Worm (Caenorhabditis elegans) whole organism, young adult: ENCODE measurements around the gene cest-9.2.
A peak's percentile ranks its signal among the peaks of the same experiment; 100 is the strongest.

Experiments
- F39B2.1 ChIP-seq: fragments of 200-800 bp; sonication (Bioruptor generic); IDR thresholded peaks from 2 replicates; pipeline ENCODE4 v1.3.6; 2022; ENCODE audit warnings: missing genetic modification reagents, missing genetic modification characterization, missing compliant biosample characterization
- F57C9.4 ChIP-seq: sonication (generic microtip); optimal IDR thresholded peaks from 2 replicates; lab custom pipeline; 2017; ENCODE audit warnings: mild to moderate bottlenecking, missing genetic modification characterization, missing compliant biosample characterization
- K12H6.12 ChIP-seq: fragments of 200-800 bp; sonication (Bioruptor generic); optimal IDR thresholded peaks from 2 replicates; lab custom pipeline; 2018; ENCODE audit warnings: mild to moderate bottlenecking, missing genetic modification characterization, missing compliant biosample characterization
- T26A5.8 ChIP-seq: sonication (generic microtip); optimal IDR thresholded peaks from 2 replicates; lab custom pipeline; 2016; ENCODE audit warnings: missing genetic modification characterization, missing compliant biosample characterization
- Y53G8AR.9 ChIP-seq: fragments of 200-800 bp; sonication (Bioruptor generic); conservative IDR thresholded peaks from 2 replicates; pipeline ENCODE4 v1.3.6; 2022; ENCODE audit warnings: missing genetic modification reagents, missing genetic modification characterization, missing compliant biosample characterization
- Y79H2A.3 ChIP-seq: fragments of 200-800 bp; sonication (Bioruptor generic); conservative IDR thresholded peaks from 2 replicates; pipeline ENCODE4 v1.3.6; 2022; ENCODE audit warnings: missing genetic modification reagents, missing genetic modification characterization, missing compliant biosample characterization
- aptf-2 ChIP-seq: fragments of 200-800 bp; sonication (Bioruptor generic); conservative IDR thresholded peaks from 2 replicates; pipeline ENCODE4 v1.3.6; 2022; ENCODE audit warnings: missing genetic modification reagents, missing genetic modification characterization, missing compliant biosample characterization
- atf-7 ChIP-seq: sonication (generic microtip); optimal IDR thresholded peaks from 2 replicates; lab custom pipeline; 2017; ENCODE audit warnings: mild to moderate bottlenecking, missing genetic modification characterization, missing compliant biosample characterization
- bed-2 ChIP-seq: fragments of 200-800 bp; sonication (Bioruptor generic); IDR thresholded peaks from 2 replicates; pipeline ENCODE4 v1.3.6; 2022; ENCODE audit warnings: missing genetic modification reagents, missing genetic modification characterization, missing compliant biosample characterization
- cebp-1 ChIP-seq, 2 experiments: fragments of 200-800 bp in 1 of 2; sonication (Bioruptor generic) in 1 of 2; sonication (generic microtip) in 1 of 2; IDR thresholded peaks in 1 of 2; optimal IDR thresholded peaks in 1 of 2; 2 replicates each; pipeline versions ENCODE4 v1.3.6 to Lab custom; 2017 to 2022; ENCODE audit warnings: missing compliant biosample characterization in 2 of 2, missing genetic modification characterization in 2 of 2, mild to moderate bottlenecking in 1 of 2, missing genetic modification reagents in 1 of 2, moderate library complexity in 1 of 2
- ceh-100 ChIP-seq: fragments of 200-800 bp; sonication (Bioruptor generic); IDR thresholded peaks from 2 replicates; pipeline ENCODE4 v1.3.6; 2022; ENCODE audit warnings: missing genetic modification reagents, missing genetic modification characterization, missing compliant biosample characterization
- ceh-27 ChIP-seq: fragments of 200-800 bp; sonication (Bioruptor generic); optimal IDR thresholded peaks from 2 replicates; lab custom pipeline; 2018; ENCODE audit warnings: mild to moderate bottlenecking, missing genetic modification characterization, moderate library complexity, missing compliant biosample characterization
- ceh-40 ChIP-seq: fragments of 200-800 bp; sonication (Bioruptor generic); IDR thresholded peaks from 2 replicates; pipeline ENCODE4 v1.3.6; 2022; ENCODE audit warnings: missing genetic modification characterization, missing compliant biosample characterization
- chd-7 ChIP-seq: sonication (generic microtip); optimal IDR thresholded peaks from 2 replicates; lab custom pipeline; 2016; ENCODE audit warnings: mild to moderate bottlenecking, missing genetic modification characterization, moderate library complexity, missing compliant biosample characterization
- egrh-3 ChIP-seq: fragments of 200-800 bp; sonication (Bioruptor generic); IDR thresholded peaks from 2 replicates; pipeline ENCODE4 v1.3.6; 2022; ENCODE audit warnings: missing genetic modification reagents, missing genetic modification characterization, missing compliant biosample characterization
- hlh-26 ChIP-seq: fragments of 200-800 bp; sonication (Bioruptor generic); conservative IDR thresholded peaks from 2 replicates; pipeline ENCODE4 v1.3.6; 2022; ENCODE audit warnings: missing genetic modification reagents, missing genetic modification characterization, missing compliant biosample characterization
- hmg-1.2 ChIP-seq: fragments of 200-800 bp; sonication (Bioruptor generic); IDR thresholded peaks from 2 replicates; pipeline ENCODE4 v1.3.6; 2022; ENCODE audit warnings: missing genetic modification reagents, missing genetic modification characterization, missing compliant biosample characterization
- lin-35 ChIP-seq, 3 experiments: fragments of 150-350 bp in 2 of 3; sonication (generic microtip) in 1 of 3; optimal IDR thresholded peaks; 2 replicates each; lab custom pipeline; 2014 to 2018; ENCODE audit warnings: missing biosample characterization in 3 of 3, missing genetic modification characterization in 3 of 3, missing genetic modification reagents in 3 of 3
- lin-40 ChIP-seq: sonication (generic microtip); optimal IDR thresholded peaks from 2 replicates; lab custom pipeline; 2016; ENCODE audit warnings: missing genetic modification characterization, mild to moderate bottlenecking, missing compliant biosample characterization, missing genotype, missing genetic modification reagents
- lsl-1 ChIP-seq: fragments of 200-800 bp; sonication (Bioruptor generic); optimal IDR thresholded peaks from 2 replicates; lab custom pipeline; 2018; ENCODE audit warnings: mild to moderate bottlenecking, missing genetic modification characterization, moderate library complexity, missing compliant biosample characterization
- madf-10 ChIP-seq: sonication (generic microtip); optimal IDR thresholded peaks from 2 replicates; lab custom pipeline; 2016; ENCODE audit warnings: mild to moderate bottlenecking, missing genetic modification characterization, missing compliant biosample characterization
- madf-3 ChIP-seq: fragments of 200-800 bp; sonication (Bioruptor generic); IDR thresholded peaks from 2 replicates; pipeline ENCODE4 v1.3.6; 2022; ENCODE audit warnings: missing genetic modification reagents, missing genetic modification characterization, missing compliant biosample characterization
- mes-4 ChIP-seq: sonication (generic microtip); optimal IDR thresholded peaks from 2 replicates; lab custom pipeline; 2016; ENCODE audit warnings: missing genotype, missing genetic modification characterization, missing compliant biosample characterization
- nfya-1 ChIP-seq: sonication (generic microtip); optimal IDR thresholded peaks from 2 replicates; lab custom pipeline; 2017; ENCODE audit warnings: antibody characterized with exemption, missing compliant biosample characterization, missing genetic modification characterization, borderline replicate concordance; ENCODE audit not compliant: insufficient read depth
- nhr-90 ChIP-seq: sonication (generic microtip); optimal IDR thresholded peaks from 2 replicates; lab custom pipeline; 2016; ENCODE audit warnings: missing genotype, mild to moderate bottlenecking, missing genetic modification characterization, missing compliant biosample characterization
- sea-2 ChIP-seq: fragments of 200-800 bp; sonication (Bioruptor generic); IDR thresholded peaks from 2 replicates; pipeline ENCODE4 v1.3.6; 2022; ENCODE audit warnings: missing genetic modification characterization, missing compliant biosample characterization
- snpc-1.1 ChIP-seq: sonication (generic microtip); optimal IDR thresholded peaks from 2 replicates; lab custom pipeline; 2017; ENCODE audit warnings: missing genetic modification characterization, mild to moderate bottlenecking, missing compliant biosample characterization, antibody characterized with exemption, moderate library complexity, missing genotype, missing genetic modification reagents; ENCODE audit not compliant: insufficient read depth
- snpc-4 ChIP-seq, 5 experiments: fragments of 150-350 bp in 1 of 5; sonication (generic microtip) in 4 of 5; optimal IDR thresholded peaks; 2 replicates each; lab custom pipeline; 2014 to 2018; ENCODE audit warnings: missing genetic modification characterization in 5 of 5, missing biosample characterization in 3 of 5, antibody characterized with exemption in 2 of 5, mild to moderate bottlenecking in 2 of 5, missing compliant biosample characterization in 2 of 5, missing genotype in 2 of 5, moderate library complexity in 2 of 5, missing genetic modification reagents in 1 of 5
- somi-1 ChIP-seq: fragments of 200-800 bp; sonication (Bioruptor generic); optimal IDR thresholded peaks from 2 replicates; lab custom pipeline; 2018; ENCODE audit warnings: mild to moderate bottlenecking, missing genetic modification characterization, missing compliant biosample characterization
- sptf-2 ChIP-seq: fragments of 200-800 bp; sonication (Bioruptor generic); optimal IDR thresholded peaks from 2 replicates; lab custom pipeline; 2018; ENCODE audit warnings: mild to moderate bottlenecking, missing genetic modification characterization, missing compliant biosample characterization
- tbx-9 ChIP-seq: sonication (generic microtip); optimal IDR thresholded peaks from 2 replicates; lab custom pipeline; 2016; ENCODE audit warnings: borderline replicate concordance, missing genetic modification characterization, inconsistent platforms, missing compliant biosample characterization
- tlf-1 ChIP-seq: fragments of 200-800 bp; sonication (Bioruptor generic); optimal IDR thresholded peaks from 2 replicates; lab custom pipeline; 2018; ENCODE audit warnings: mild to moderate bottlenecking, missing genetic modification characterization, missing compliant biosample characterization
- zim-3 ChIP-seq: sonication (generic microtip); optimal IDR thresholded peaks from 2 replicates; lab custom pipeline; 2017; ENCODE audit warnings: mild to moderate bottlenecking, missing genetic modification characterization, moderate library complexity, missing compliant biosample characterization
- ztf-22 ChIP-seq: fragments of 200-800 bp; sonication (Bioruptor generic); optimal IDR thresholded peaks from 2 replicates; lab custom pipeline; 2018; ENCODE audit warnings: mild to moderate bottlenecking, missing genetic modification characterization, moderate library complexity, missing compliant biosample characterization
- ztf-26 ChIP-seq: sonication (generic microtip); optimal IDR thresholded peaks from 2 replicates; lab custom pipeline; 2017; ENCODE audit warnings: missing genetic modification characterization, missing compliant biosample characterization
- ztf-28 ChIP-seq: fragments of 200-800 bp; sonication (Bioruptor generic); IDR thresholded peaks from 2 replicates; pipeline ENCODE4 v1.3.6; 2022; ENCODE audit warnings: missing genetic modification reagents, missing genetic modification characterization, missing compliant biosample characterization
- ztf-6 ChIP-seq: fragments of 200-800 bp; sonication (Bioruptor generic); IDR thresholded peaks from 2 replicates; pipeline ENCODE4 v1.3.6; 2022; ENCODE audit warnings: missing genetic modification reagents, missing genetic modification characterization, missing compliant biosample characterization

Gene cest-9.2

DNA sequence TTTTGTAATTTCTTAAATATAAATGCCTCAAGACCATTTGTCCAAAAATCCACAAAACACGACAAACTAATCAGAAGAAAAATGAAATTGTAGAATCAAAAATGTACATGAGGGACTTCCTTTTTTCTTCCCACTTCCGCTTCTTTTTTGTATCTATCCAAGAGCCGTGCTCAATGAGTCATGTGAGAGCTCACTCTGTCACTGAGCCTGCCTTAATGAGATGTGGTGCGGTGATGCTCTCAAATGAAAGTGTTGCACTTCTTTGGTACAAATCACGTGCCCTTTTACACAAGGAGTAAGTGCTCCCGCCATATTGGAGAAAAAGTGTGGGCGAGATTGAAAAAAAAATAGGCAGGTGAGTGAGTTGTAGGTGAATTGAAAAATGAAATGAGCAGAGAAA is 17.6 kb upstream of the cest-9.2 start:
- TF ChIP-seq F39B2.1 (GFP tag; lab: Robert Waterston, UW): no peak
- no peak for TF ChIP-seq sea-2 (GFP tag; lab: Robert Waterston, UW)
- TF ChIP-seq bed-2 (GFP tag; lab: Robert Waterston, UW): no peak
- no peak for TF ChIP-seq T26A5.8 (tag; lab: Kevin White, UChicago)
- peak; percentile 33 for TF ChIP-seq chd-7
- peak; percentile 48 for TF ChIP-seq ceh-27 (GFP tag; lab: Kevin White, UChicago)
- TF ChIP-seq, all 124 proteins: peak for 2

DNA sequence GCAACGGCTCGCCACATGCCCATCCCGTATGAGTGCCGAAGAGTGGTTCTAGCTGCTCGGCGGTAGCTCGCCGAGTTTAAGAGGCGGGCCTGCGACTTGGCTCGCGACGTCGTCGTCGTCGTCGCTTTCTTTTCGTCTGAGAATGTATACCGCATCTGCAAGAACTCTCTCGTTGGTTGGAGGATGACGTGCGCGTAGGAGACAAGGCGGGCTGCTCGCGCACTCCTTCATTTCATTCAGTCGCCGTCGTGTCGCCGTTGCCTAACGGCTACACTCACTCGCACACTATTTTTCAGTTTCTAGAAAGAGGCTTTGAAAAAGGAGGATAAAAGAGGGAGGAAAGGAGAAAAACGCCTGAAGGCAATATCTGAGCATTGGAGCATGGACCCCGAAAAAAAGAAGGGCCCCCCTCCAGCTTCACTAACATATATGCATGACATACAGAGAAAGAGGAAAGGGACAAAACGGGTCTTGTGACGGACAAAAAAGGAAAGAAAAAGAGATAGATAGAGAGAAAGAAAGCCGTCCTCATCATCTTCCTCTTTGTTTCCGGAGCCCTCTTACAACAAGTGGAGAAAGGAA is 16.3 kb upstream of the cest-9.2 start:
- TF ChIP-seq egrh-3 (GFP tag; lab: Robert Waterston, UW): peak; percentile 56; the same call in 1 of the 2 replicates
- peak; percentile 16 for TF ChIP-seq zim-3 (tag; lab: Kevin White, UChicago)
- no peak for TF ChIP-seq Y53G8AR.9 (GFP tag; lab: Robert Waterston, UW)
- 0 out of 2 replicates have a peak, but pooled peaks have one; percentile 4 for TF ChIP-seq madf-3
- no peak for TF ChIP-seq snpc-4 (GFP tag; optimal IDR thresholded peaks at IDR 0.05; lab: Kevin White, UChicago)
- TF ChIP-seq snpc-4 (tag; optimal IDR thresholded peaks at IDR 0.05; lab: Kevin White, UChicago): peak in 1 of 4 experiments; percentile 22
- TF ChIP-seq cebp-1 (GFP tag; IDR thresholded peaks at IDR 0.05; lab: Robert Waterston, UW): no peak
- TF ChIP-seq cebp-1 (tag; optimal IDR thresholded peaks at IDR 0.05; lab: Kevin White, UChicago): peak; percentile 59
- peak in 1 of 3 experiments; percentile 40 for TF ChIP-seq lin-35 (GFP tag; optimal IDR thresholded peaks at IDR 0.05; lab: Kevin White, UChicago)
- TF ChIP-seq bed-2 (GFP tag; lab: Robert Waterston, UW): 0 out of 2 replicates have a peak, but pooled peaks have one; percentile 6
- TF ChIP-seq F57C9.4: no peak
- no peak for TF ChIP-seq tlf-1 (GFP tag; lab: Kevin White, UChicago)
- peak; percentile 25 for TF ChIP-seq atf-7 (tag; lab: Kevin White, UChicago)
- no peak for TF ChIP-seq ztf-28 (GFP tag; lab: Robert Waterston, UW)
- no peak for TF ChIP-seq mes-4 (tag; lab: Kevin White, UChicago)
- TF ChIP-seq K12H6.12: peak; percentile 75
- TF ChIP-seq somi-1 (GFP tag; lab: Kevin White, UChicago): peak; percentile 54
- no peak for TF ChIP-seq Y79H2A.3 (GFP tag; lab: Robert Waterston, UW)
- TF ChIP-seq lin-40 (tag; lab: Kevin White, UChicago): peak; percentile 63
- TF ChIP-seq ceh-100 (GFP tag; lab: Robert Waterston, UW): no peak
- TF ChIP-seq madf-10: peak; percentile 84
- peak; percentile 34 for TF ChIP-seq chd-7
- no peak for TF ChIP-seq tbx-9 (tag; lab: Kevin White, UChicago)
- TF ChIP-seq hmg-1.2 (GFP tag; lab: Robert Waterston, UW): no peak
- no peak for TF ChIP-seq ztf-6 (GFP tag; lab: Robert Waterston, UW)

DNA sequence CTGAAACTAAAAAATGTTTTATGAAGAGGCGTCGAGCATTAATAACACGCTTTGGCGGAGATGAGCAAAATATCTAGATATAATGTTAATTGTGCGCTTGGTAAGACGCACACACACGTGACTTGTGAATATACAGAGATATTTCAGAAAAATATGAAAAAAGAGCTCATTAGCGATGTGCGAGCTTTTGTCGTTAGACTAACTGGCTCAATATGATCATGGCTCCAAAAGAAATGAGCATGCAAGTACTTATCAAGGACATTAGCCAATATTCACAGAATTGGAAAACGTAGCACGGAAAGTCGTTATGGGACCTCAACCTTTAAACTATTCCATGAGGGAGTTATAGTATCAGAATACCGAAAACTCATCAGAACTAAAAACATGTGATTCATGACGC is 14.8 kb upstream of the cest-9.2 start:
- TF ChIP-seq snpc-4 (GFP tag; optimal IDR thresholded peaks at IDR 0.05; lab: Kevin White, UChicago): no peak
- TF ChIP-seq snpc-4 (tag; optimal IDR thresholded peaks at IDR 0.05; lab: Kevin White, UChicago): no peak
- TF ChIP-seq nhr-90 (tag; lab: Kevin White, UChicago): no peak
- no peak for TF ChIP-seq chd-7
- TF ChIP-seq ztf-22 (GFP tag; lab: Kevin White, UChicago): no peak
- TF ChIP-seq cebp-1 (GFP tag; IDR thresholded peaks at IDR 0.05; lab: Robert Waterston, UW): no peak
- no peak for TF ChIP-seq cebp-1 (tag; optimal IDR thresholded peaks at IDR 0.05; lab: Kevin White, UChicago)
- no peak for TF ChIP-seq aptf-2 (GFP tag; lab: Robert Waterston, UW)
- TF ChIP-seq sptf-2 (GFP tag; lab: Kevin White, UChicago): no peak
- no peak for TF ChIP-seq snpc-1.1
- TF ChIP-seq tlf-1 (GFP tag; lab: Kevin White, UChicago): no peak
- TF ChIP-seq K12H6.12: no peak
- no peak for TF ChIP-seq lsl-1 (GFP tag; lab: Kevin White, UChicago)
- no peak for TF ChIP-seq ztf-26 (tag; lab: Kevin White, UChicago)
- no peak for TF ChIP-seq ceh-40 (GFP tag; lab: Robert Waterston, UW)
- no peak for TF ChIP-seq hlh-26
- no peak for TF ChIP-seq madf-3
- no peak for TF ChIP-seq nfya-1 (tag; lab: Kevin White, UChicago)
